Worm (Caenorhabditis elegans): Measurements from ENCODE around the gene C02E7.10.

The C02E7.10 gene

DNA sequence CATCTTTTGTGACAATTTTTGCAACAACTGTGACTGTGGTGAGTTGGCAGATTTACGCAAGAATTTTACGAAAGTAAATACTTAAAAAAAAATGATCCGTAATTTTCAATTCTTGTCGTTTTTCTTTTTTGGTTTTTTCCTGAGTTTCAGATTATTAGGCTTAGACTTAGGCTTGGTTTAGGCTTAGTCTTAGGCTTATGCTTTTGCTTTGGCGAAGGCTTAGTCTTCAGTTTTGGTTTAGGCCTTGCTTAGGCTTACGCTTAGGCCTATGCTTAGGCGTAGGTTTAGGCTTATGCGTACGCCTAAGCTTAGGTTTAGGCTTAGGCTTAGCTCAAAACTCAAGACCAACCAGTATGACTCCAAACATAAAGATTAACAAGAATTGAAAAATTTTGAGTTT is 24.8 kb upstream of the C02E7.10 start:
- TF ChIP-seq snpc-4 (tag; optimal IDR thresholded peaks at IDR 0.05) (no peak), nhr-28 (tag; optimal IDR thresholded peaks at IDR 0.05) (no peak), nhr-76 (tag; optimal IDR thresholded peaks at IDR 0.05) (no peak), ztf-11 (tag; optimal IDR thresholded peaks at IDR 0.05) (no peak), nhr-12 (tag; optimal IDR thresholded peaks at IDR 0.05) (no peak), flh-1 (GFP tag; optimal IDR thresholded peaks at IDR 0.05) (no peak)

DNA sequence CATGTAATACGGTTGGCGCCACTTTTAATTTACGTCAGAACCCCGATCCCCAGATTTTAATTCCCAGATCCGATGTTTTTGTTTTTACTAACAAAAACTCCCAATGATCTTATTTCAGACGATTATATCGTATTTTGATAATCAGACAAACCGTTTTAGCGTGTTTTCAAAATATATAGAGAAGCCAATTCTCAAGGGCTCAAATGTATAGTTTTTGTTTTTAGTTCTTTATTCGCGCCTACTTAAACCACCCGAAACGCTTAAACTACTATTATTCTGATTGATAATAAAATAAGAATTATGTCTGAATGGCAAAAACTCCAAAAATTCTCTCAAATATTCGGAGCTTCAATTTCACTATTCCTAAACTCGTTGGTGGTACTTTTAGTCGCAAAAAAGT is 23.7 kb upstream of the C02E7.10 start, which contains the start of gene str-208:
Gene str-208 (plus strand): TSS at position 301 of the 400 bp plus-strand sequence.
- TF ChIP-seq nhr-12 (tag; optimal IDR thresholded peaks at IDR 0.05) = no peak
- no peak for TF ChIP-seq lsy-2 (tag; optimal IDR thresholded peaks at IDR 0.05)
- no peak for TF ChIP-seq flh-1 (GFP tag; optimal IDR thresholded peaks at IDR 0.05)
- no peak for TF ChIP-seq unc-62 (GFP tag; optimal IDR thresholded peaks at IDR 0.05)
- no peak for TF ChIP-seq zip-8 (tag; optimal IDR thresholded peaks at IDR 0.05)
- TF ChIP-seq cnd-1 (tag; optimal IDR thresholded peaks at IDR 0.05) = no peak
- TF ChIP-seq lin-32 (GFP tag; optimal IDR thresholded peaks at IDR 0.05) = no peak
- no peak for TF ChIP-seq sem-2 (GFP tag; optimal IDR thresholded peaks at IDR 0.05)
- no peak for TF ChIP-seq bed-3 (GFP tag; optimal IDR thresholded peaks at IDR 0.05)
- no peak for TF ChIP-seq unc-120 (tag; optimal IDR thresholded peaks at IDR 0.05; ENCODE audit: poor library complexity, severe bottlenecking)
- TF ChIP-seq nhr-76 (tag; optimal IDR thresholded peaks at IDR 0.05) = no peak
- no peak for TF ChIP-seq hlh-1 (tag; optimal IDR thresholded peaks at IDR 0.05)
- no peak for TF ChIP-seq ceh-39 (tag; optimal IDR thresholded peaks at IDR 0.05)
- TF ChIP-seq elt-1 (tag; optimal IDR thresholded peaks at IDR 0.05; ENCODE audit: borderline replicate concordance, insufficient read depth) = no peak
- no peak for TF ChIP-seq nhr-28 (tag; optimal IDR thresholded peaks at IDR 0.05)

DNA sequence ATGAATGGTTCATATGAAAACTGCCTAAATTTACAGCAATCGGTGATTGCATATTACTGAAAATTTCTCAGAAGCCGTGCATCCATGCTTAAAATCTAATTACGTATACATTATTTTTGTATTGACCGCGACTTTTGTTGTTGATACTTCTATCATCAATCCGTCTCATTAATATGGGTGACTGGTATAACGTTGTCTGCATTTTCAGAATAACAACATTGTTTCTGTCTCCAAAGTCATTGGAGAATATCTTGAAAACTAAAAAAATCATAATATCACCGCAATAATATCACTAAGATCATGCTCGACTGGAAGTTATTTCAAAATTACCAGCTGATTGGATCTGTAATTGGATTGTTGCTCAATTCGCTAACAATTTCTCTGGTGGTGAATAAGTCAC is 18.6 kb upstream of the C02E7.10 start, which contains the start of gene str-207:
Gene str-207 (plus strand): TSS at position 301 of the 400 bp plus-strand sequence.
- TF ChIP-seq tbx-8 (GFP tag; optimal IDR thresholded peaks at IDR 0.05) = no peak
- TF ChIP-seq blmp-1 (tag; optimal IDR thresholded peaks at IDR 0.05) = no peak
- TF ChIP-seq flh-1 (GFP tag; optimal IDR thresholded peaks at IDR 0.05) = no peak
- TF ChIP-seq mab-5 (tag; optimal IDR thresholded peaks at IDR 0.05) = no peak
- no peak for TF ChIP-seq ceh-83 (GFP tag; optimal IDR thresholded peaks at IDR 0.05)
- TF ChIP-seq snpc-4 (tag; optimal IDR thresholded peaks at IDR 0.05) = no peak
- no peak for TF ChIP-seq sptf-1 (tag; optimal IDR thresholded peaks at IDR 0.05)
- TF ChIP-seq zip-8 (tag; optimal IDR thresholded peaks at IDR 0.05) = no peak
- no peak for TF ChIP-seq unc-120 (tag; optimal IDR thresholded peaks at IDR 0.05; ENCODE audit: poor library complexity, severe bottlenecking)
- TF ChIP-seq nhr-12 (tag; optimal IDR thresholded peaks at IDR 0.05) = no peak
- TF ChIP-seq nhr-76 (tag; optimal IDR thresholded peaks at IDR 0.05) = no peak
- TF ChIP-seq lsy-2 (tag; optimal IDR thresholded peaks at IDR 0.05) = no peak
- no peak for TF ChIP-seq pha-4 (tag; optimal IDR thresholded peaks at IDR 0.05)
- no peak for TF ChIP-seq lin-32 (GFP tag; optimal IDR thresholded peaks at IDR 0.05)
- no peak for TF ChIP-seq cnd-1 (tag; optimal IDR thresholded peaks at IDR 0.05)
- TF ChIP-seq ces-1 (GFP tag; optimal IDR thresholded peaks at IDR 0.05) = no peak

DNA sequence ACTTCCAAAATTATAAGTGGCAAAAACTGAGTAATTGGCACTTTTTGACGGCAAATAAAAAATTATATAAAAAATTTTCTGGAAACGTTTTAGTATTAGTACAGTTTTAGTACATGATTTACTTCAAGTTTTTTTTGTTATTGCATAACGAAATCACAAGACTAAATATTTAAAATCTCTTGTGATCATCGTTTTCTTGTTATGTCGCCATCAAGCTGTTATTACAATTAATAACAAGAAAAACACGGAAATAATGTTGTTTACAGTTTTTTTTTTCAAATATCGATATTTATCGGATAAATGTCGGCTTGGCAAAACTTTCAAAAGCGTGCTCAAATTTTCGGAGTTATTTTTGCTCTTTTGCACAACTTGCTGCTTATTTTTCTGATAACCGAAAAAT is 15.8 kb upstream of the C02E7.10 start, which contains the start of gene str-209:
Gene str-209 (plus strand): TSS at position 301 of the 400 bp plus-strand sequence.
- TF ChIP-seq blmp-1 (tag; optimal IDR thresholded peaks at IDR 0.05) = no peak
- no peak for TF ChIP-seq bed-3 (GFP tag; optimal IDR thresholded peaks at IDR 0.05)
- no peak for TF ChIP-seq lin-13 (tag; optimal IDR thresholded peaks at IDR 0.05)
- TF ChIP-seq drap-1 (GFP tag; optimal IDR thresholded peaks at IDR 0.05) = no peak
- TF ChIP-seq nhr-76 (tag; optimal IDR thresholded peaks at IDR 0.05) = no peak
- TF ChIP-seq sptf-1 (tag; optimal IDR thresholded peaks at IDR 0.05) = no peak
- no peak for TF ChIP-seq hlh-1 (tag; optimal IDR thresholded peaks at IDR 0.05)
- TF ChIP-seq snpc-4 (tag; optimal IDR thresholded peaks at IDR 0.05) = no peak
- no peak for TF ChIP-seq elt-1 (tag; optimal IDR thresholded peaks at IDR 0.05; ENCODE audit: borderline replicate concordance, insufficient read depth)
- no peak for TF ChIP-seq ceh-83 (GFP tag; optimal IDR thresholded peaks at IDR 0.05)
- no peak for TF ChIP-seq nhr-2 (tag; optimal IDR thresholded peaks at IDR 0.05)
- TF ChIP-seq unc-62 (GFP tag; optimal IDR thresholded peaks at IDR 0.05) = no peak
- no peak for TF ChIP-seq sem-2 (GFP tag; optimal IDR thresholded peaks at IDR 0.05)

DNA sequence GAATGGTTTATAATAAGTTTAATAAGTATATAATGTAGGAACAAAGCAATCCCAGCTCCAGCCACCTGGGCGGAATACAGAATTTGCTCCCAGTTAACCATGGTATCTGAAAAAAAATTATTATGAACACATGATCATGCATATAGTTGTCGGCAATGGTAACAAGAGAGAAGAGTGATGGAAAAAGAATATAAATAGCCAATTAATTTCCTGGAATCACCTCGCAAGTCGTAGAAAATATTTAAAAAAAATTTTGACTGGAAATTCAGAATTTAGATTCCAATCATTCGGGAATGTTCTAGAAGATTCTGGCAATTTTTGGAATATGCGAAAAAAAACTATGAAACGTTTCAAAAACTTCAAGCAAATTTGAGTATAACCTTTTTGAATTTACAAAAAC is 11.4 kb upstream of the C02E7.10 start, which contains the start of gene str-211:
Gene str-211 (minus strand): TSS at position 101 of the 400 bp plus-strand sequence.
- TF ChIP-seq mab-5 (tag; optimal IDR thresholded peaks at IDR 0.05) = no peak
- no peak for TF ChIP-seq lsy-2 (tag; optimal IDR thresholded peaks at IDR 0.05)
- no peak for TF ChIP-seq tbx-8 (GFP tag; optimal IDR thresholded peaks at IDR 0.05)

DNA sequence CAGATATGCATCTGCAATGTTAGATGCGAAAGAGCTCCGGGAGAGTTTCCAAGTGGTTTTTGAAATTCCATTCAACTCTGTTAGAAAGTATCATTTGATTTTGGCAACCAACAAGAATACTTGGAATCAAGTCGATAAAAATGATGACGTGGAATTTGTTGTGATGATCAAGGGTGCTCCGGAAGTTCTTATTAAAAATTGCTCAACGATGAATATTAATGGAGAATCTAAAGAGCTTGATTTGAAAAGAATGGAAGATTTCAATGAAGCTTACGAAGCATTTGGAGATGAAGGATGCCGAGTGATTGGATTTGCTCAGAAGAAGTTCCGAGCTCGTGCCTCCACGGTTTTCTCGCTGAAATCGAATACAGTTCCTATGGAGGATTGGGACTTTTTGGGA is 4.5 kb upstream of the C02E7.10 start:
- no peak for TF ChIP-seq M03D4.4 (tag; optimal IDR thresholded peaks at IDR 0.05)
- TF ChIP-seq lin-32 (GFP tag; optimal IDR thresholded peaks at IDR 0.05) = no peak
- TF ChIP-seq lin-13 (tag; optimal IDR thresholded peaks at IDR 0.05) = no peak
- no peak for TF ChIP-seq unc-120 (tag; optimal IDR thresholded peaks at IDR 0.05; ENCODE audit: poor library complexity, severe bottlenecking)
